Worm (Caenorhabditis elegans) whole organism, L3 larva: Measurements from ENCODE around the gene Y24D9B.1.

Source experiments
- R02D3.7 ChIP-seq: fragments of 150-350 bp; optimal IDR thresholded peaks from 2 replicates; lab custom pipeline; 2014; ENCODE audit warnings: missing biosample characterization, missing genetic modification characterization
- aly-2 ChIP-seq: fragments of 150-350 bp; optimal IDR thresholded peaks from 2 replicates; lab custom pipeline; 2014; ENCODE audit warnings: missing biosample characterization, missing genetic modification characterization
- ama-1 ChIP-seq: fragments of 150-350 bp; optimal IDR thresholded peaks from 2 replicates; lab custom pipeline; 2018
- ceh-16 ChIP-seq: sonication (generic microtip); optimal IDR thresholded peaks from 2 replicates; lab custom pipeline; 2017; ENCODE audit warnings: missing biosample characterization, missing genetic modification characterization
- nhr-12 ChIP-seq: fragments of 150-350 bp; optimal IDR thresholded peaks from 2 replicates; lab custom pipeline; 2014; ENCODE audit warnings: missing biosample characterization, missing genetic modification characterization
- nhr-77 ChIP-seq: fragments of 150-350 bp; optimal IDR thresholded peaks from 2 replicates; lab custom pipeline; 2014; ENCODE audit warnings: missing biosample characterization, missing genetic modification characterization
- skn-1 ChIP-seq: fragments of 150-350 bp; optimal IDR thresholded peaks from 2 replicates; lab custom pipeline; 2014; ENCODE audit warnings: missing biosample characterization, missing genetic modification characterization

DNA sequence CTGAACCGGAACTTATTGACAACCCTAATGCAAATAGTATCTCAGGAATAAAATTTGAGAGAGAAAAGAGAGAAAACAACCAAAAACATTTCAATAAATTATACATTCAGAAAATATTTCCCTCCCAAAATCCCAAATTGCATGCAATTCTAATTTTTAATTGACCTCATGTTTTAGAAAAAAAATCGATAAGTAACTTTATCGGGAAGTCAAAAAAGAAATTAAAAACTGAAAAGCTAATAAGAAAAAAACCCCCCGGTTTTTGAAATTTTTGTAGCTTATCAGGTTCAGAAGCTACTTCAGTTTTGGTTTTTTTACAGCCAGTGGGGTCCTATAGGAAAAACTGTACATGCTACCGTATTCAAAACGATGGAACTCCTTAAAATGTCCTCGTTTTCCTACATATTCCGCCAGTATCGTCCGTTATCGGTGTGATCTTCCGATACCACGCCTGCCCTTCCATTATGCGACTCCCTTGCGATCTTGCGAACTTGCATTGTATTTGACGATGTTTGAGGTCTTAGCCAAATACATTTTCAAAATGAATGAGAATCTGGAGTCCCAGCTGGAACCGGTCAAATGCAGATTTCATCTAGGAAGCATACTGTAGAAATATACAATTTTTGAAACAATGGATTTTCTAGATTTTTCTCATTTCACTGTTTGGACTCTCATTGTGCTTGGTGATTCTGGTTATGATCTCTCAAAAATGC is 19.1 kb downstream of the Y24D9B.1 start, which contains the start of the genes W03B1.3 and oac-51:
- TF ChIP-seq ama-1 (lab: Kevin White, UChicago) (no peak), skn-1 (tag; lab: Kevin White, UChicago) (no peak), nhr-12 (no peak), ceh-16 (no peak), R02D3.7 (tag; lab: Kevin White, UChicago) (no peak), nhr-77 (no peak), aly-2 (tag; lab: Kevin White, UChicago) (no peak)
